Fruit fly (Drosophila melanogaster): Measurements from ENCODE around the gene CG7394.
"Not testable (repeated sequence)": the region's sequence is repeated elsewhere in the genome, so short reads cannot be mapped to it uniquely, and the experiment has no call there.

CG7394 gene

dm6 chr3L:11560885-11561284 lies 911 bp upstream of the CG7394 start:
- TF ChIP-seq pan (optimal IDR thresholded peaks at IDR 0.05) (no peak), EcR (GFP tag; optimal IDR thresholded peaks at IDR 0.05) (peak; percentile 58 to 74)

- TF ChIP-seq pan (optimal IDR thresholded peaks at IDR 0.05) (no peak), usp (GFP tag; optimal IDR thresholded peaks at IDR 0.05) (no peak), psq (optimal IDR thresholded peaks at IDR 0.05) (no peak), EcR (GFP tag; optimal IDR thresholded peaks at IDR 0.05) (no peak), CG8478 (optimal IDR thresholded peaks at IDR 0.05) (no peak), Dll (optimal IDR thresholded peaks at IDR 0.05) (no peak)
These were observed 2.3 kb downstream of the CG7394 start, which contains the start of the genes CG46412 and CG33267 for dm6 chr3L:11563972-11564533. Gene CG46412, minus strand, starts transcription at chr3L:11564072. Gene CG33267, plus strand, starts transcription at chr3L:11564483.

DNA sequence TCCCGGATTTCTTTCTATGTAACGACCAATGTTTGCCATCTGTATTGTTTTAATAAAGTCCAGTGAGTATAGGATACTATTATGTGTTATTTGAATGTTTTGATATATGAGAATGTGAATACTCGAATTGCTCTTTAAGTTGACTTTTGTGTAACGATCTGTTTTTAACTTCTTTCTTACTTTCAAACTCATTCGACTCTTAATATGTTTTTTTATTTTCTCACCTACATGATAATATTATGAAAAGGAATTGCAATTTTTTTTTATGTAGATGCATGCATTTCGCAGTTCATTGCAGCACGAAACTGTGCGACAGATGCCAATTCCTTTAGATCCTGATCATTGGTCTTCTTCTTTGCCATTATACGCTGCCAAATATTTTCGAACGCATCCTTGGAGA lies 12.8 kb downstream of the CG7394 start, which contains the start of gene CG33490:
Gene CG33490 (minus strand): TSS at position 101 of the 400 bp plus-strand sequence.
- TF ChIP-seq CG8478 (optimal IDR thresholded peaks at IDR 0.05) (no peak), EcR (GFP tag; optimal IDR thresholded peaks at IDR 0.05) (no peak), Dll (optimal IDR thresholded peaks at IDR 0.05) (no peak), psq (optimal IDR thresholded peaks at IDR 0.05) (no peak), pan (optimal IDR thresholded peaks at IDR 0.05) (no peak)

DNA sequence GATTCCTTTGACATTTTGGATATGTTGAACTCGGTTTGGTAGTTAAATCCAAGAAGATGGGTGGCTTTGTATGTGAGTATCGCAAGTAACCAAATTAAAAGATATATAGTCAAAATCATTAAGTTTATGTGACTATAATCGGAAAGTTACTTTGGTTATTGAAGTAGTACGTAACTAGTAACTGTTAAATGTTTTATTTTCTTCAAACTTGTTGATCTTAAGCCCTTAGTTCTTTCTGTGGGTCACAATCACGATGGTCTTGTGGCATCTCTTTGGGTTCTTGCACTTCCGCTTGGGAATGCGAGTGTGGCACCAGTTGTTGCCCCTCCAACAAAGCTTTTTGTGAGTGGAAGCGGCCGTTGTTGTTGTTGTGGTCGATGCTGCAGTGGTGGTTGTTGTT lies 15.1 kb downstream of the CG7394 start, which contains the start of gene CG33489:
Gene CG33489 (minus strand): TSS at position 101 of the 400 bp plus-strand sequence.
- not testable (repeated sequence) for TF ChIP-seq pan (optimal IDR thresholded peaks at IDR 0.05); usp (GFP tag; optimal IDR thresholded peaks at IDR 0.05); CG8478 (optimal IDR thresholded peaks at IDR 0.05)

DNA sequence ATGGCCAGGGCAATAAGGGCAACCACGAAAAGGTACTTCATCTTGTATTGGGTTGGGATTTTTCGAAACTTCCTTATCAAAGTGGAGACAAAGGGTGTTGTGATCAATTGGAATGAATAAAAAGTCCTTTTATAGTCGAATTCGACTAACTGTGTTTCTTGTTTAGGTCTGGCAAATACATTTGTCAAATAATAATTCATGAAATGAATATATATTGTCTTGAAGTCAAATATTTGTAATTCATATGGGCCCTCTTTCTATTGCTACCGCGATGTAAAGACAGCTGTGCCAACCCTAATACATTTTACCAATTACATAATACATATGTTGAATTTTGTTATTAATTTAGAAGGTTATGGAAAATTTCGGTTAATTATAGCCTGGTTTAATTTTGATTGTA lies 15.6 kb downstream of the CG7394 start, which contains the start of gene CG33271:
Gene CG33271 (minus strand): TSS at position 101 of the 400 bp plus-strand sequence.
- TF ChIP-seq EcR (GFP tag; optimal IDR thresholded peaks at IDR 0.05) (no peak), usp (GFP tag; optimal IDR thresholded peaks at IDR 0.05) (no peak), Dll (optimal IDR thresholded peaks at IDR 0.05) (no peak), pan (optimal IDR thresholded peaks at IDR 0.05) (no peak), psq (optimal IDR thresholded peaks at IDR 0.05) (no peak), CG8478 (optimal IDR thresholded peaks at IDR 0.05) (no peak)

DNA sequence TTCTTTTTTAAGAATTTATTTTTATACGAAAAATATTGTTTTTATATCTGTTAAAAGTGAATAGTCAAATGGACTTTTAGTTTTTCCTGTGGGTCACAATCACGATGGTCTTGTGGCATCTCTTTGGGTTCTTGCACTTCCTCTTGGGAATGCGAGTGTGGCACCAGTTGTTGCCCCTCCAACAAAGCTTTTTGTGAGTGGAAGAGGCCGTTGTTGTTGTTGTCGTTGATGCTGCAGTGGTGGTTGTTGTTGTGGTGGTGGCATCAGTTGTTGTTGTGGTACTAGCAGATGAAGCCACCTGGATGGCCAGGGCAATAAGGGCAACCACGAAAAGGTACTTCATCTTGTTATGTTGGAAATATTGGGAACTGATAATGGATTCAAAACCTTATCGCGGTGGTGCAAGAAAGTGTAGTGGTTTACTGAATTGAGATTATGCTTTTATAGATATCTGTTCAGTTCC lies 16.4 kb downstream of the CG7394 start, which contains the start of gene CG33270:
Gene CG33270 (minus strand): TSS at position 413 of the 463 bp plus-strand sequence.
- no peak for TF ChIP-seq Dll (optimal IDR thresholded peaks at IDR 0.05)

dm6 chr3L:11578847-11579246 lies 17.1 kb downstream of the CG7394 start:
- TF ChIP-seq EcR (GFP tag; optimal IDR thresholded peaks at IDR 0.05) (no peak), psq (optimal IDR thresholded peaks at IDR 0.05) (no peak), Dll (optimal IDR thresholded peaks at IDR 0.05) (no peak), pan (optimal IDR thresholded peaks at IDR 0.05) (no peak), CG8478 (optimal IDR thresholded peaks at IDR 0.05) (no peak), usp (GFP tag; optimal IDR thresholded peaks at IDR 0.05) (no peak)

dm6 chr3L:11579919-11580318 lies 18.1 kb downstream of the CG7394 start, which contains the start of gene CG43390:
Gene CG43390, minus strand, starts transcription at chr3L:11579950.
- TF ChIP-seq CG8478 (optimal IDR thresholded peaks at IDR 0.05) (no peak), Dll (optimal IDR thresholded peaks at IDR 0.05) (no peak), psq (optimal IDR thresholded peaks at IDR 0.05) (no peak), pan (optimal IDR thresholded peaks at IDR 0.05) (no peak), EcR (GFP tag; optimal IDR thresholded peaks at IDR 0.05) (no peak), usp (GFP tag; optimal IDR thresholded peaks at IDR 0.05) (no peak)

- no peak for TF ChIP-seq CG8478 (optimal IDR thresholded peaks at IDR 0.05)
- no peak for TF ChIP-seq usp (GFP tag; optimal IDR thresholded peaks at IDR 0.05)
- TF ChIP-seq psq (optimal IDR thresholded peaks at IDR 0.05) = no peak
- no peak for TF ChIP-seq EcR (GFP tag; optimal IDR thresholded peaks at IDR 0.05)
- no peak for TF ChIP-seq Dll (optimal IDR thresholded peaks at IDR 0.05)
- no peak for TF ChIP-seq pan (optimal IDR thresholded peaks at IDR 0.05)
These were observed 19.1 kb downstream of the CG7394 start, which contains the start of gene CG43391 for dm6 chr3L:11580919-11581318. Gene CG43391, minus strand, starts transcription at chr3L:11581019.

DNA sequence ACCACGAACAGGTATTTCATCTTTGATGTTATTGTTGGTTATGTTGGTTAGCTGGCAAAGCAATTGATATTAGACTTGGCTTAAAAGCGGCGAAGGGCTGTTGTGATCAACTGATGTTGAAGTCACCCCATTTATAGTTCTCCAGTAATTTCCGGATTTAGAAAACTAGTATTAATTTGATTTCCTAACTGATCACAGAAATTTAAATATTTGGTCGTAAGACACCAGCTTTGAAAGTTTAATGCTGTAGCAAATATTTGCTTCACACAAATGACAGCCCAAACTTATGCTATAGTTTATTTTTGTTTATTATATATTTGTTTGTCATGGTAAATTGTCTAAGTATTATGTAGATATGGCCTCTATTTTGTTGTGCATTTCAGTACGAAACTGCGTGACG lies 20.3 kb downstream of the CG7394 start, which contains the start of gene CG33269:
Gene CG33269 (minus strand): TSS at position 101 of the 400 bp plus-strand sequence.
- TF ChIP-seq Dll (optimal IDR thresholded peaks at IDR 0.05) = no peak

- TF ChIP-seq pan (optimal IDR thresholded peaks at IDR 0.05) = no peak
- no peak for TF ChIP-seq psq (optimal IDR thresholded peaks at IDR 0.05)
- no peak for TF ChIP-seq usp (GFP tag; optimal IDR thresholded peaks at IDR 0.05)
- TF ChIP-seq EcR (GFP tag; optimal IDR thresholded peaks at IDR 0.05) = no peak
- TF ChIP-seq CG8478 (optimal IDR thresholded peaks at IDR 0.05) = no peak
- no peak for TF ChIP-seq Dll (optimal IDR thresholded peaks at IDR 0.05)
These were observed 22.2 kb downstream of the CG7394 start, which contains the start of gene CG32086 for dm6 chr3L:11583964-11584363. Gene CG32086, minus strand, starts transcription at chr3L:11584064.

DNA sequence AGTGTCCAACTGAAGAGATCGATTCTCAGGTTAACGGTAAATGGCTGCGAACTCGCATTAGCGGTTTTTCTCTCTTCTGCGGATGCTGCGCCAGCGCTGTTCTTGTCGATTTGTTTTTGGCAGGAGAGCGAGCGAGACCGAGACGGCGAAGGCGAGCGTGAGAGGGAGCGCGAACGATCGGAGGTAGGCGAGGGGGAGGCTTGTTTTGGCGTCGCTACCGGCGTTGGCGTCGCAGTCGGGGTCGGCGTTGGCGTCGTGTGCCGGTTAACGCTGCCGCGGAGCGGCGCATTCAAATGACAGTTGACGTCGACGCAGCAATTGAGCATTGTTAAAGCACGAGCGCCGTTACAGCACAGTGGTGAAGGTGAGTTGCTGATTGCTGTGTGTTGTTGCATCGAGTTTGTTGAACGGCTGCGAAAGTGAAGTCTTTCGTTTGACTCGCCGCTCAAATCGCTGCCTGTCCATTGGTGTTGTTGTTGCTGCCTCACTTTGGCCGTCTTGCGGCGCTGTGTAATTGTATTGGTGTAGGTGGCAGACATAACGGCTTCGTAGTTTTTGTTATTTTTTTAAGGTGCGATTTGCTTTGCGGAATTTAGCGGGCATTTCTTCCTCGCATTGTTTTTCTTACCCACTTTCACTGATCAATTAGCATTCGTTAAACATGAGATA lies 25.1 kb downstream of the CG7394 start:
- TF ChIP-seq psq (optimal IDR thresholded peaks at IDR 0.05) = no peak
- TF ChIP-seq CG8478 (optimal IDR thresholded peaks at IDR 0.05) = no peak
- TF ChIP-seq Dll (optimal IDR thresholded peaks at IDR 0.05) = peak; percentile 70
- TF ChIP-seq EcR (GFP tag; optimal IDR thresholded peaks at IDR 0.05) = no peak
- no peak for TF ChIP-seq pan (optimal IDR thresholded peaks at IDR 0.05)
- no peak for TF ChIP-seq usp (GFP tag; optimal IDR thresholded peaks at IDR 0.05)

Data from whole organism.